Fruit fly (Drosophila melanogaster) whole organism, adult: ENCODE results near the gene HIP.

Source experiments
- CG11617 ChIP-seq: fragments of 200-800 bp; sonication (Bioruptor generic); optimal IDR thresholded peaks from 2 replicates; lab custom pipeline; 2017; ENCODE audit warnings: mild to moderate bottlenecking, missing biosample characterization, missing genetic modification reagents, missing genetic modification characterization
- CG12768 ChIP-seq: fragments of 200-800 bp; sonication (Bioruptor generic); optimal IDR thresholded peaks from 2 replicates; lab custom pipeline; 2017; ENCODE audit warnings: missing biosample characterization, missing genetic modification characterization, mild to moderate bottlenecking, moderate library complexity, missing genetic modification reagents
- CG14711 ChIP-seq: fragments of 200-800 bp; sonication (Bioruptor generic); optimal IDR thresholded peaks from 2 replicates; lab custom pipeline; 2018; ENCODE audit warnings: missing biosample characterization, mild to moderate bottlenecking, missing genetic modification characterization, moderate library complexity
- CG1620 ChIP-seq: fragments of 200-800 bp; sonication (Bioruptor generic); optimal IDR thresholded peaks from 2 replicates; lab custom pipeline; 2016; ENCODE audit warnings: missing biosample characterization, missing genetic modification characterization
- CG33017 ChIP-seq: fragments of 200-800 bp; sonication (Bioruptor generic); optimal IDR thresholded peaks from 2 replicates; lab custom pipeline; 2018; ENCODE audit warnings: missing biosample characterization, mild to moderate bottlenecking, missing genetic modification characterization, moderate library complexity
- CG5204 ChIP-seq: fragments of 200-800 bp; sonication (Bioruptor generic); optimal IDR thresholded peaks from 2 replicates; lab custom pipeline; 2016; ENCODE audit warnings: missing biosample characterization, missing genetic modification characterization
- CG7045 ChIP-seq: fragments of 200-800 bp; sonication (Bioruptor generic); optimal IDR thresholded peaks from 2 replicates; lab custom pipeline; 2017; ENCODE audit warnings: missing biosample characterization, mild to moderate bottlenecking, missing genetic modification characterization
- CG7101 ChIP-seq: fragments of 200-800 bp; sonication (Bioruptor generic); optimal IDR thresholded peaks from 2 replicates; lab custom pipeline; 2018; ENCODE audit warnings: missing biosample characterization, mild to moderate bottlenecking, missing genetic modification characterization, moderate library complexity
- Clk ChIP-seq: fragments of 200-800 bp; sonication (Bioruptor generic); optimal IDR thresholded peaks from 2 replicates; lab custom pipeline; 2017; ENCODE audit warnings: missing biosample characterization, missing genetic modification characterization
- Crg-1 ChIP-seq: fragments of 200-800 bp; sonication (Bioruptor generic); optimal IDR thresholded peaks from 2 replicates; lab custom pipeline; 2016; ENCODE audit warnings: missing biosample characterization, missing genetic modification characterization
- Hr96 ChIP-seq: fragments of 200-800 bp; sonication (Bioruptor generic); optimal IDR thresholded peaks from 2 replicates; lab custom pipeline; 2016; ENCODE audit warnings: missing biosample characterization, missing genetic modification characterization
- Mnt ChIP-seq: fragments of 200-800 bp; sonication (Bioruptor generic); optimal IDR thresholded peaks from 2 replicates; lab custom pipeline; 2016; ENCODE audit warnings: missing biosample characterization, mild to moderate bottlenecking, missing genetic modification characterization
- bab1 ChIP-seq: fragments of 200-800 bp; sonication (Bioruptor generic); optimal IDR thresholded peaks from 3 replicates; lab custom pipeline; 2019; ENCODE audit warnings: missing biosample characterization, mild to moderate bottlenecking, missing genetic modification characterization, moderate library complexity
- cic ChIP-seq: fragments of 200-800 bp; sonication (Bioruptor generic); optimal IDR thresholded peaks from 2 replicates; lab custom pipeline; 2017; ENCODE audit warnings: missing biosample characterization, mild to moderate bottlenecking, missing genetic modification characterization, moderate library complexity
- cnc ChIP-seq, 2 experiments: fragments of >200 bp; optimal IDR thresholded peaks; 2 replicates each; lab custom pipeline; 2017
- kay ChIP-seq: fragments of 200-800 bp; sonication (Bioruptor generic); peaks from one replicate; lab custom pipeline; 2016; ENCODE audit warnings: missing biosample characterization, missing genetic modification characterization, borderline replicate concordance
- ovo ChIP-seq: fragments of 200-800 bp; sonication (Bioruptor generic); optimal IDR thresholded peaks from 2 replicates; lab custom pipeline; 2016; ENCODE audit warnings: missing biosample characterization, missing genetic modification characterization
- pad ChIP-seq: fragments of 200-800 bp; sonication (Bioruptor generic); optimal IDR thresholded peaks from 3 replicates; lab custom pipeline; 2017; ENCODE audit warnings: missing biosample characterization, missing genetic modification characterization, mild to moderate bottlenecking, moderate library complexity, missing genetic modification reagents
- tj ChIP-seq: fragments of 200-800 bp; sonication (Bioruptor generic); optimal IDR thresholded peaks from 3 replicates; lab custom pipeline; 2017; ENCODE audit warnings: missing biosample characterization, mild to moderate bottlenecking, missing genetic modification characterization, moderate library complexity
- toe ChIP-seq: fragments of 200-800 bp; sonication (Bioruptor generic); optimal IDR thresholded peaks from 2 replicates; lab custom pipeline; 2016; ENCODE audit warnings: missing biosample characterization, missing genetic modification characterization

The HIP gene

DNA sequence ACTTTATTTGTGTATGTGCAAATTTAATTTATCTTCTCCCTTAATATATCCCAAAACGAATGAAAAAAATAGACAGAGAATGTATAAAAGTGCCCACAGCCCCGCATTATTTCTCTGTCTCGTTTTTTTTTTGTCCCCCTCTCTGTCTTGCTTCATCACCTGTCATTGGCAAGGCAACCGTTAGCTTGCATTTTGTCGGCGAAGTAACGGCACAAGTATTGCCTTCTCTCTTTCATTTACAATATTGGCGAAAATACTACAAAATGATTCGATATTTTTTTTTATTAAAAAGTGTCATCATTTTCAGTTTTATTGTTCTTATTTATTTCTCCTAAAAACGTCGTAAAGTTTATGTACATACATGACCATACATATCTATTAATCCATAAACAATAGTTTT lies 23.8 kb upstream of the HIP start:
- no peak for TF ChIP-seq cic
- peak; percentile 98 for TF ChIP-seq ovo (GFP tag; lab: Kevin White, UChicago)
- peak; percentile 75 for TF ChIP-seq pad (GFP tag; lab: Kevin White, UChicago)

DNA sequence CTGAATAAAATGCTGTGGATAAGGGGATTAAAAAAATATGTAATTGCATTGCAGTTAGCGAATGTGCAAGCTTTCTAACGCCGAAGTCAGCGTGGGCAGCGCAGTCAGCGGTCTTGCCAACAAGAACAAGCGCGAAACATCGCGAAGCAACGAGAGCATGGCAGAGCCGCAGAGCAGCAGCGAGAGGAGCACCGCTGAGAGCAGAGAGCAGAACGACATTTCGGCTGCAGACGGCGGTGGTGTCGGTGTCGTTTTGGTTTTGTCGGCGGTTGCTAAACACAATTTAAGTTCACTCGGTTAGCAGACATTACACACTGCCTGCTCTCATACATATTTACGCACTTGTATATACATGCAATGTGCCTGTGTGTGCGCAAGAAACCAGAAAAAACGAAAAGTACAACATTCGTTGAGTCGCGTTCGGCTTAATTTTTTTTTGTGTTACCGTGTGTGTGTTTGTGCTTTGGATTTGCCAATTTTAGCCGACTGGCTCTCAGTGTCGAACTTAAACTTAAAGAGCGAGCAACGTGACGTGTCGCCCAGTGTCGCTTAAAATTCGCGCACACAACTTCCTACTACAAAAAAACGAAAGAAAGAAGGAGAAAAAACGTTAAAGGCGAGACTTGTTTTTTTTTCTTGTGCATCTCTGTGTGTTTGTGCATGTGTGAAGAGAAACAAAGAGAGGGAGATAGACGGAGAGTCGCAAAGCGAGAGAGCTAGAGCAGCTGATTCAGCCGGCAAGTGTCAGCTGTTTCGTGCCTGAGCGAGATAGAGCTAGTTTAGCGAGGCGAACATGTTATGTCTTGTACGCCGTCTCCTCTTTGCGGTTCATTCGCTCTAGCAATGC lies 22.9 kb upstream of the HIP start:
- TF ChIP-seq Hr96 (GFP tag; lab: Kevin White, UChicago) (peak; percentile 62), Clk (no peak), CG5204 (peak; percentile 3), bab1 (peak; percentile 38), CG14711 (tag; lab: Kevin White, UChicago) (no peak), CG11617 (GFP tag; lab: Kevin White, UChicago) (peak; percentile 79), kay (peak; percentile 83), toe (no peak), CG33017 (tag; lab: Kevin White, UChicago) (peak; percentile 60), cnc (optimal IDR thresholded peaks at IDR 0.05; lab: Kevin White, UChicago) (no peak), CG7101 (tag; lab: Kevin White, UChicago) (peak; percentile 56), pad (GFP tag; lab: Kevin White, UChicago) (peak; percentile 28), CG12768 (GFP tag; lab: Kevin White, UChicago) (peak; percentile 76), CG7045 (GFP tag; lab: Kevin White, UChicago) (peak; percentile 36), cic (peak; percentile 81), Mnt (GFP tag; lab: Kevin White, UChicago) (peak; percentile 60), ovo (GFP tag; lab: Kevin White, UChicago) (peak; percentile 74), Crg-1 (GFP tag; lab: Kevin White, UChicago) (no peak), CG1620 (no peak), tj (GFP tag; lab: Kevin White, UChicago) (peak; percentile 54)

DNA sequence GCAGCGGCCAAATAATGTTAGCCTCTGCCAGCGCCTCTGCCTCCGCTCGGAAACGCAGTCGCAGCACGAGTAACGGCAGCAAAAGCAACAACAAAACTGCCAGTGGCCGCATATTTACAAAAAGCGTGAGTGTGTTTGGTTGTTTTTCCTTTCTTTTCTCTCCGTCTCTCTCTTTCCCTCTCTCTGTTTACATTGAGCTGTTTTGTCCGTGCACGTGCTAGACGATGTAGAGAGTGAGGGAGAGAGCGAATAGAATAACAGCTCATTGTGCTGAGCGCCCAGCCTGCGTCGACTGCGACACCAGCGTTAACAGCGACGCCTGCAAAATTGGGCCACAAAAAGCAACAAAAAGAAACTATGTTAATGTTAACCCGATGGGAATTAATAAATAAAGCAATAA lies 21.7 kb upstream of the HIP start:
- peak; percentile 72 for TF ChIP-seq pad (GFP tag; lab: Kevin White, UChicago)
- peak; percentile 46 for TF ChIP-seq CG14711 (tag; lab: Kevin White, UChicago)
- TF ChIP-seq cnc (optimal IDR thresholded peaks at IDR 0.05; lab: Kevin White, UChicago), result no peak
- no peak for TF ChIP-seq CG5204
- TF ChIP-seq cic, result peak; percentile 91
- TF ChIP-seq bab1, result peak; percentile 80
- TF ChIP-seq CG7045 (GFP tag; lab: Kevin White, UChicago), result peak; percentile 51
- TF ChIP-seq Hr96 (GFP tag; lab: Kevin White, UChicago), result no peak
- TF ChIP-seq tj (GFP tag; lab: Kevin White, UChicago), result peak; percentile 94
- TF ChIP-seq Mnt (GFP tag; lab: Kevin White, UChicago), result peak; percentile 99
- TF ChIP-seq CG33017 (tag; lab: Kevin White, UChicago), result peak; percentile 68
- TF ChIP-seq CG11617 (GFP tag; lab: Kevin White, UChicago), result peak; percentile 70
- peak; percentile 98 for TF ChIP-seq kay
- TF ChIP-seq ovo (GFP tag; lab: Kevin White, UChicago), result peak; percentile 92
- TF ChIP-seq Crg-1 (GFP tag; lab: Kevin White, UChicago), result peak; percentile 74
- TF ChIP-seq CG12768 (GFP tag; lab: Kevin White, UChicago), result peak; percentile 60
- peak; percentile 61 for TF ChIP-seq CG1620
- peak; percentile 77 for TF ChIP-seq CG7101 (tag; lab: Kevin White, UChicago)
- TF ChIP-seq toe, result no peak
- TF ChIP-seq Clk, result peak; percentile 61

DNA sequence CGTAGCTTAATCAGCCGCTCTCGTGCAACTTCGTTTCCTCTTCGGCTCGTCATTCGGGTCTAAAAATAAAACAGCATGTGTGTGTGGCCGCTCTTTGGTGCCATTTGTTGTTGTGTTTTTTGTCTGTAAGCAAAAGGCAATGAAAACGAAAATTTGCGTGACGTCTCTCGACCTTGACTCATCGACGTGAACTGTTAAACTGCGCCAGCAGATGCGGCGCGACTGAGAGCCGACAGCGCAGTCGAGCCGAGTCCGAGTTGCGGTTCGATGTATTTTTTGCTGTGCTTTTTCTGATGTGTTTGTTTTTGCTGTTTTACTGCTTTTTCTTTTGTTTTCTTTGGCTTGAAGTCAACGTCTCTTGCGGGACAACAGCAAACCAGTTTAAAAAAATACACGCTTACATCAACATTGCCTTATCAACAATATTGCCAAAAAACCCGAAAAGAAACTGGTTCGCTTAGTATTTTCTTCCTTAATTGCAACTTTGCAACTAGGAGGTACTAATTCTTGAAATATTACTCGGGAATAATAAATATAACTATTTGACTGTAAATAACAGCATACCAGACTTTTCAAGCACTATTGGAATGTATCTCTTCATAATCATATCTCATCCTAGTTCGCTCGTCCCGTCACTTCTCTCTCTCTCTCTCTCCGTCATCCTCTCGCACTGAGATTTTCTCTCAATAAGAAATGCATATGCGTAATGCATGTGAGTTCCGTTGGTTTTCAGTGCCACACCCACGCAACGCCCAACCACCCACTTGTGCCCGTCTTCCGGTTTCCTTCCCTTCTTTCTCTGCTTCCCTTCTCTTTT lies 20.6 kb upstream of the HIP start:
- peak; percentile 14 for TF ChIP-seq CG11617 (GFP tag; lab: Kevin White, UChicago)
- peak; percentile 26 for TF ChIP-seq ovo (GFP tag; lab: Kevin White, UChicago)
- TF ChIP-seq CG12768 (GFP tag; lab: Kevin White, UChicago), result peak; percentile 52
- no peak for TF ChIP-seq CG5204
- TF ChIP-seq tj (GFP tag; lab: Kevin White, UChicago), result peak; percentile 96
- peak; percentile 55 for TF ChIP-seq bab1
- TF ChIP-seq kay, result peak; percentile 92
- TF ChIP-seq Clk, result no peak
- peak; percentile 81 for TF ChIP-seq cic
- TF ChIP-seq CG7045 (GFP tag; lab: Kevin White, UChicago), result no peak
- TF ChIP-seq cnc (optimal IDR thresholded peaks at IDR 0.05; lab: Kevin White, UChicago), result no peak
- peak; percentile 76 for TF ChIP-seq Mnt (GFP tag; lab: Kevin White, UChicago)
- no peak for TF ChIP-seq Hr96 (GFP tag; lab: Kevin White, UChicago)
- TF ChIP-seq toe, result no peak
- peak; percentile 48 for TF ChIP-seq CG7101 (tag; lab: Kevin White, UChicago)
- no peak for TF ChIP-seq pad (GFP tag; lab: Kevin White, UChicago)

DNA sequence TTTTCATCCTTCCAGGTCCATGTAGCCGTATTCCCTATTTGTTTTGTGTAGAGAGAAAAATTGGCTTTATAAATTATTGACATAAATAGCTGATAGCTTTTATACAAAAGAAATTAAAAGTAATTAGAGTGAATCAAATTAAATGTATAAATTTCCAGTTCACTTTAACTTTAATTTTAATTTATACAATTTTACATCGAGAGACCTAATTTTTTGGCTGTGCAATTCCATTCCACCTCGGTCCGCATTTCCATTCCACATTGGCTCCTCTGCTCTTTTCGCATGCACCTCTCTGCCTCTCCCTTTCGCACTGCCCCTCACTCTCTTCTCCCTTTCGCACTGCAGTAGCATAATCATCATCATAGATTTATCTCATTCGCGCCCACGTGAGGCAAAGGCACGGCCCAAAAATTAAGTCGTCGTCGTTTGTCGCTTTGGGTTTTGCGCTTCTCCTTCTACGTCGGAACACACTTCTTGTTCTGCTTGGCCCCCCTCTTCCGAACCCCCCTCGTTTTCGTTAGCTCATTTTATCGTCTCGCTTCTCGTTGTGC lies 19.9 kb upstream of the HIP start:
- TF ChIP-seq CG14711 (tag; lab: Kevin White, UChicago), result peak; percentile 17
- TF ChIP-seq CG33017 (tag; lab: Kevin White, UChicago), result no peak
- peak; percentile 86 for TF ChIP-seq pad (GFP tag; lab: Kevin White, UChicago)
- no peak for TF ChIP-seq CG7101 (tag; lab: Kevin White, UChicago)
